Fruit fly (Drosophila melanogaster) whole organism, adult: Measurements from ENCODE around the gene snRNP-U1-70K.

Experiments used
- CG11617 ChIP-seq: fragments of 200-800 bp; sonication (Bioruptor generic); optimal IDR thresholded peaks from 2 replicates; lab custom pipeline; 2017; ENCODE audit warnings: mild to moderate bottlenecking, missing biosample characterization, missing genetic modification reagents, missing genetic modification characterization
- CG12768 ChIP-seq: fragments of 200-800 bp; sonication (Bioruptor generic); optimal IDR thresholded peaks from 2 replicates; lab custom pipeline; 2017; ENCODE audit warnings: missing biosample characterization, missing genetic modification characterization, mild to moderate bottlenecking, moderate library complexity, missing genetic modification reagents
- CG14711 ChIP-seq: fragments of 200-800 bp; sonication (Bioruptor generic); optimal IDR thresholded peaks from 2 replicates; lab custom pipeline; 2018; ENCODE audit warnings: missing biosample characterization, mild to moderate bottlenecking, missing genetic modification characterization, moderate library complexity
- CG1620 ChIP-seq: fragments of 200-800 bp; sonication (Bioruptor generic); optimal IDR thresholded peaks from 2 replicates; lab custom pipeline; 2016; ENCODE audit warnings: missing biosample characterization, missing genetic modification characterization
- CG33017 ChIP-seq: fragments of 200-800 bp; sonication (Bioruptor generic); optimal IDR thresholded peaks from 2 replicates; lab custom pipeline; 2018; ENCODE audit warnings: missing biosample characterization, mild to moderate bottlenecking, missing genetic modification characterization, moderate library complexity
- CG5204 ChIP-seq: fragments of 200-800 bp; sonication (Bioruptor generic); optimal IDR thresholded peaks from 2 replicates; lab custom pipeline; 2016; ENCODE audit warnings: missing biosample characterization, missing genetic modification characterization
- CG7045 ChIP-seq: fragments of 200-800 bp; sonication (Bioruptor generic); optimal IDR thresholded peaks from 2 replicates; lab custom pipeline; 2017; ENCODE audit warnings: missing biosample characterization, mild to moderate bottlenecking, missing genetic modification characterization
- CG7101 ChIP-seq: fragments of 200-800 bp; sonication (Bioruptor generic); optimal IDR thresholded peaks from 2 replicates; lab custom pipeline; 2018; ENCODE audit warnings: missing biosample characterization, mild to moderate bottlenecking, missing genetic modification characterization, moderate library complexity
- Clk ChIP-seq: fragments of 200-800 bp; sonication (Bioruptor generic); optimal IDR thresholded peaks from 2 replicates; lab custom pipeline; 2017; ENCODE audit warnings: missing biosample characterization, missing genetic modification characterization
- Crg-1 ChIP-seq: fragments of 200-800 bp; sonication (Bioruptor generic); optimal IDR thresholded peaks from 2 replicates; lab custom pipeline; 2016; ENCODE audit warnings: missing biosample characterization, missing genetic modification characterization
- Hr96 ChIP-seq: fragments of 200-800 bp; sonication (Bioruptor generic); optimal IDR thresholded peaks from 2 replicates; lab custom pipeline; 2016; ENCODE audit warnings: missing biosample characterization, missing genetic modification characterization
- Mnt ChIP-seq: fragments of 200-800 bp; sonication (Bioruptor generic); optimal IDR thresholded peaks from 2 replicates; lab custom pipeline; 2016; ENCODE audit warnings: missing biosample characterization, mild to moderate bottlenecking, missing genetic modification characterization
- bab1 ChIP-seq: fragments of 200-800 bp; sonication (Bioruptor generic); optimal IDR thresholded peaks from 3 replicates; lab custom pipeline; 2019; ENCODE audit warnings: missing biosample characterization, mild to moderate bottlenecking, missing genetic modification characterization, moderate library complexity
- cic ChIP-seq: fragments of 200-800 bp; sonication (Bioruptor generic); optimal IDR thresholded peaks from 2 replicates; lab custom pipeline; 2017; ENCODE audit warnings: missing biosample characterization, mild to moderate bottlenecking, missing genetic modification characterization, moderate library complexity
- cnc ChIP-seq, 2 experiments: fragments of >200 bp; optimal IDR thresholded peaks; 2 replicates each; lab custom pipeline; 2017
- kay ChIP-seq: fragments of 200-800 bp; sonication (Bioruptor generic); peaks from one replicate; lab custom pipeline; 2016; ENCODE audit warnings: missing biosample characterization, missing genetic modification characterization, borderline replicate concordance
- ovo ChIP-seq: fragments of 200-800 bp; sonication (Bioruptor generic); optimal IDR thresholded peaks from 2 replicates; lab custom pipeline; 2016; ENCODE audit warnings: missing biosample characterization, missing genetic modification characterization
- pad ChIP-seq: fragments of 200-800 bp; sonication (Bioruptor generic); optimal IDR thresholded peaks from 3 replicates; lab custom pipeline; 2017; ENCODE audit warnings: missing biosample characterization, missing genetic modification characterization, mild to moderate bottlenecking, moderate library complexity, missing genetic modification reagents
- tj ChIP-seq: fragments of 200-800 bp; sonication (Bioruptor generic); optimal IDR thresholded peaks from 3 replicates; lab custom pipeline; 2017; ENCODE audit warnings: missing biosample characterization, mild to moderate bottlenecking, missing genetic modification characterization, moderate library complexity
- toe ChIP-seq: fragments of 200-800 bp; sonication (Bioruptor generic); optimal IDR thresholded peaks from 2 replicates; lab custom pipeline; 2016; ENCODE audit warnings: missing biosample characterization, missing genetic modification characterization

snRNP-U1-70K gene

DNA sequence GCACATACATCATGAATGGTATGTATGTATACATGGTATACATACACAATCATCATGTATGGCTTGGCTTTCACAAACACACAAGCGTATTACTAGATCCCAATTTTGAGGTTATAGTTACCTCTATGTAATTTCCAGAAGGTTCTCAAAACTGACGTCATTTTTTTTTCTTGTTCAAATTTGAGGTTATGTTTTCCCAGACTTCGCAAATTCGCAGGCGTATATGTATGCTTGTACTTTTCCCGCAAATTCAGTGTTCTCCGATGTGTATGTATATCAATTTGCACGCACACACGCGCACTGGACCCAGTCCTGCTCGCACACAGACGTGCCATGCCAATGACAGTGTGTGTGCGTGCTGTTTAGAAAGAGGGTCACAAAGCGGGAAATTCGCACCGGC is 5.2 kb downstream of the snRNP-U1-70K start:
- TF ChIP-seq tj (GFP tag; lab: Kevin White, UChicago) (peak; percentile 4), CG12768 (GFP tag; lab: Kevin White, UChicago) (no peak)

DNA sequence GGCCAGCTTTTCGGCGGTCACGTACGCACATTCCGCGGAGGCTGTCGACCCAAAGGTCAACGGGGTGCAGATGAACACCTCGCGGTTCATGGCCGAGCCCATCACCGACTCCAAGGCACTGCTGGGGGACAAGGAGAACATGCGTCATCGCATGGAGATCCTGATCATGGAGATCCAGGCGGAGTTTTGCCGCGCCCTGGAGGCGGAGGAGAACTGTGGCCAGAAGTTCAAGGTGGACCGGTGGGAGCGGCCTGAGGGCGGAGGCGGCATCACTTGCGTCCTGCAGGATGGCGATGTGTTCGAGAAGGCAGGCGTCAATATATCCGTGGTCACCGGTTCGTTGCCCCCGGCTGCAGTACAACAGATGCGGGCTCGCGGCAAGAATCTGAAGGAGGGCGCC is 6.9 kb downstream of the snRNP-U1-70K start:
- TF ChIP-seq Clk = no peak
- TF ChIP-seq Hr96 = no peak
- no peak for TF ChIP-seq toe (GFP tag; lab: Kevin White, UChicago)
- no peak for TF ChIP-seq CG12768 (GFP tag; lab: Kevin White, UChicago)
- no peak for TF ChIP-seq CG7101 (tag; lab: Kevin White, UChicago)
- no peak for TF ChIP-seq kay (GFP tag; lab: Kevin White, UChicago)
- TF ChIP-seq pad (GFP tag; lab: Kevin White, UChicago) = no peak
- no peak for TF ChIP-seq Mnt
- TF ChIP-seq CG5204 (GFP tag; lab: Kevin White, UChicago) = no peak
- TF ChIP-seq CG33017 (tag; lab: Kevin White, UChicago) = no peak
- TF ChIP-seq CG11617 (GFP tag; lab: Kevin White, UChicago) = no peak
- TF ChIP-seq tj (GFP tag; lab: Kevin White, UChicago) = no peak
- TF ChIP-seq CG14711 (tag; lab: Kevin White, UChicago) = no peak
- no peak for TF ChIP-seq cnc (optimal IDR thresholded peaks at IDR 0.05; lab: Kevin White, UChicago)
- no peak for TF ChIP-seq Crg-1
- no peak for TF ChIP-seq cic (GFP tag; lab: Kevin White, UChicago)
- TF ChIP-seq CG7045 (GFP tag; lab: Kevin White, UChicago) = no peak

DNA sequence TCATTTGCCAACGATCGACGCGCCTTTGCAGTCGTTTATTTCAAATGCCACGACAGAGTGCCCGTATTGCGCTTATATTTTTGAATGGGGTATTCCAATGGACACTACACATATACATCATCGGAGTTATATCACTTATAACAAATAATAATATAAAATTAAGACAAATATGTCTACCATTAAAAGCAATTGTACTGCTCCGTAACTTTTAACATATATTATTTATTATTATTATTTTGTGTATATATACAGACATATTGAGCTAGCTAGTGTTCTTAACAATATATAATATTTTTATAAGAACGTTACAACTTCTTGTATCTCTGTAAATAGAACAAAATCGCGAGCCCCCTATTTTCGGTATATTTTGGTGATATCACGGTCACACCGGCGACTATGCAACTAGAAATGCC is 7.5 kb downstream of the snRNP-U1-70K start, which contains the start of the genes sip2 and Coprox:
Gene sip2 (minus strand): TSS at position 53 of the 413 bp plus-strand sequence.
Gene Coprox (plus strand): TSS at position 400 of the 413 bp plus-strand sequence.
- peak; percentile 58 for TF ChIP-seq CG7045 (GFP tag; lab: Kevin White, UChicago)
- no peak for TF ChIP-seq cic (GFP tag; lab: Kevin White, UChicago)
- peak; percentile 7 for TF ChIP-seq Mnt
- TF ChIP-seq CG14711 (tag; lab: Kevin White, UChicago) = peak; percentile 75
- no peak for TF ChIP-seq kay (GFP tag; lab: Kevin White, UChicago)
- no peak for TF ChIP-seq CG1620 (GFP tag; lab: Kevin White, UChicago)
- TF ChIP-seq CG33017 (tag; lab: Kevin White, UChicago) = peak; percentile 79
- TF ChIP-seq bab1 (GFP tag; lab: Kevin White, UChicago) = peak; percentile 58
- TF ChIP-seq toe (GFP tag; lab: Kevin White, UChicago) = no peak
- TF ChIP-seq cnc (optimal IDR thresholded peaks at IDR 0.05; lab: Kevin White, UChicago) = no peak
- TF ChIP-seq CG11617 (GFP tag; lab: Kevin White, UChicago) = peak; percentile 67
- TF ChIP-seq Crg-1 = no peak
- peak; percentile 5 for TF ChIP-seq ovo (GFP tag; lab: Kevin White, UChicago)
- TF ChIP-seq CG7101 (tag; lab: Kevin White, UChicago) = peak; percentile 85
- peak; percentile 49 for TF ChIP-seq pad (GFP tag; lab: Kevin White, UChicago)
- peak; percentile 52 for TF ChIP-seq tj (GFP tag; lab: Kevin White, UChicago)
- TF ChIP-seq Hr96 = no peak
- no peak for TF ChIP-seq CG5204 (GFP tag; lab: Kevin White, UChicago)
- TF ChIP-seq Clk = no peak
- TF ChIP-seq CG12768 (GFP tag; lab: Kevin White, UChicago) = peak; percentile 26

DNA sequence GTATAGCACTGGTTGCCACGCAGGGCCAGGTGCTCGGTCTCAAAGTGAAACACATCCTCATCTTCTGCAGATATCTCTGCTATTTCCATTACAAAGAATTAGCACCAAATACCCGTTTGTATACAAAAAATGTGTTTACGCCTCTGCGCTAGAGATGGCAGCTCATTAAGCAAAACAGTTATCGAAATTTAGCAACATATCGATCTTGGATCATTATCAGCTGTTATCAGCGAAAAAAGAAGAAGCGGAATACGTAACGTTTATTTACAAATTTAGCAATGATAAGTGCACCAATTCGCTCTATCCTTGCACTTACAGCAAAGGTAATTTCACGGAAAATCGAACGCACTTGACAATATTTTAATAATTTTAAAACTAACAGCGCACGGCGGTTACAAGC is 11.4 kb downstream of the snRNP-U1-70K start, which contains the start of the genes Atac1 and Hmgcl:
Gene Atac1 (minus strand): TSS at position 164 of the 400 bp plus-strand sequence.
Gene Hmgcl (plus strand): TSS at position 213 of the 400 bp plus-strand sequence.
- TF ChIP-seq toe (GFP tag; lab: Kevin White, UChicago) (no peak), CG7045 (GFP tag; lab: Kevin White, UChicago) (no peak), Hr96 (no peak), bab1 (GFP tag; lab: Kevin White, UChicago) (peak; percentile 0)

DNA sequence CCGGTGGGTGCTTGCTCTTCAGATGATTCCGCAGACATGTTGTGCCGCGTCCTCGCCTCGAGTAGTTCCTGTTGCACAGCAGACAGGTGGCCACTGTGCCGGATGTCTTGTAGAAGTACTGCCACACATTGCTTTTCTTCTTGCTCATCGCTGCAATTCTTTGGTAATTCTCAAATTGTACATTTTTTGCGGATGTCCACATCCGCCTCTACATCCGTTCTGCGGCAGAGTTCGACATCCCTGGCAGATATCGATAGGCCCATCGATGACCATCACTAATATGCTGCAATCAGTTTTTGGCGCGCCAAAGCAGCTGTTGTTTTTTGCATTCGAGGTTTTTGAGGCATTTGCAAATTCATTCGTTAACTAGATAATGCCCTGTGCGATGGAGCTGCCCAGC is 14.8 kb downstream of the snRNP-U1-70K start, which contains the start of the genes CG13775 and CG3430:
Gene CG13775 (minus strand): TSS at position 226 of the 400 bp plus-strand sequence.
Gene CG3430 (plus strand): TSS at position 284 of the 400 bp plus-strand sequence.
- TF ChIP-seq CG7101 (tag; lab: Kevin White, UChicago) (peak; percentile 10), CG1620 (GFP tag; lab: Kevin White, UChicago) (no peak), toe (GFP tag; lab: Kevin White, UChicago) (no peak), CG11617 (GFP tag; lab: Kevin White, UChicago) (no peak), CG12768 (GFP tag; lab: Kevin White, UChicago) (no peak), Crg-1 (peak; percentile 1), Hr96 (no peak), cnc (optimal IDR thresholded peaks at IDR 0.05; lab: Kevin White, UChicago) (no peak), Mnt (peak; percentile 19), kay (GFP tag; lab: Kevin White, UChicago) (no peak), ovo (GFP tag; lab: Kevin White, UChicago) (no peak), CG33017 (tag; lab: Kevin White, UChicago) (no peak), bab1 (GFP tag; lab: Kevin White, UChicago) (peak; percentile 40), Clk (no peak), cic (GFP tag; lab: Kevin White, UChicago) (no peak), CG5204 (GFP tag; lab: Kevin White, UChicago) (no peak), CG7045 (GFP tag; lab: Kevin White, UChicago) (no peak), pad (GFP tag; lab: Kevin White, UChicago) (no peak), tj (GFP tag; lab: Kevin White, UChicago) (peak; percentile 5), CG14711 (tag; lab: Kevin White, UChicago) (peak; percentile 2)

DNA sequence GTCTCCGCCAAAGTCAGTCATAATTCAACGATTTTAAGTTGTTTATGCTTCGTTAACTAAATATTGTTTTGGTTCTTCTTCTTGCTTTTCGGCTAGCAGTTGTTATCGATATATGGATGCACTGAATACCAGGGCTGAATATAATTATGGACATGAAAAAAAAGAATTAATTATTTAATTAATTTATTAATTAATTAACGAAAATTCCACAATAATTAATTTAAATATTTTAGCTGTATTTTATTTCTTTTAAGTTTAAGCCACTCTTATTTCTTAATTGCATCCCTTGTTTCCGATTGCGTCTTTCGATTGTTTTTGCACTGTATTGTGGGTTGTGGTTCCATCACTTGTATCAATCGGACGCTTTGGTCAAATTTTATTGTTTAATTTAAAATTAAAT is 21.4 kb downstream of the snRNP-U1-70K start, which contains the start of the genes Gas41 and SA1:
Gene Gas41 (minus strand): TSS at position 112 of the 400 bp plus-strand sequence.
Gene SA1 (plus strand): TSS at position 326 of the 400 bp plus-strand sequence.
- peak; percentile 82 for TF ChIP-seq Crg-1
- peak; percentile 82 for TF ChIP-seq ovo (GFP tag; lab: Kevin White, UChicago)
- no peak for TF ChIP-seq cic (GFP tag; lab: Kevin White, UChicago)
- TF ChIP-seq Mnt = peak; percentile 68
- TF ChIP-seq toe (GFP tag; lab: Kevin White, UChicago) = no peak
- TF ChIP-seq CG7101 (tag; lab: Kevin White, UChicago) = peak; percentile 96
- peak; percentile 92 for TF ChIP-seq CG14711 (tag; lab: Kevin White, UChicago)
- TF ChIP-seq CG11617 (GFP tag; lab: Kevin White, UChicago) = peak; percentile 79
- peak; percentile 8 for TF ChIP-seq Clk
- TF ChIP-seq Hr96 = no peak
- TF ChIP-seq tj (GFP tag; lab: Kevin White, UChicago) = peak; percentile 80
- peak; percentile 45 for TF ChIP-seq bab1 (GFP tag; lab: Kevin White, UChicago)
- no peak for TF ChIP-seq CG7045 (GFP tag; lab: Kevin White, UChicago)
- peak; percentile 1 for TF ChIP-seq CG1620 (GFP tag; lab: Kevin White, UChicago)
- TF ChIP-seq CG5204 (GFP tag; lab: Kevin White, UChicago) = no peak
- TF ChIP-seq kay (GFP tag; lab: Kevin White, UChicago) = no peak
- peak; percentile 94 for TF ChIP-seq CG33017 (tag; lab: Kevin White, UChicago)
- peak; percentile 79 for TF ChIP-seq CG12768 (GFP tag; lab: Kevin White, UChicago)
- no peak for TF ChIP-seq cnc (optimal IDR thresholded peaks at IDR 0.05; lab: Kevin White, UChicago)
- TF ChIP-seq pad (GFP tag; lab: Kevin White, UChicago) = peak; percentile 70
